Fruit fly (Drosophila melanogaster) whole organism, embryonic: ENCODE data around the gene Pex14.

Source experiments
- Asciz ChIP-seq: fragments of 200-800 bp; sonication (Bioruptor generic); optimal IDR thresholded peaks from 2 replicates; lab custom pipeline; 2017; ENCODE audit warnings: missing biosample characterization, mild to moderate bottlenecking, missing genetic modification characterization, missing genetic modification reagents
- Bdp1 ChIP-seq: fragments of 200-800 bp; sonication (Bioruptor generic); optimal IDR thresholded peaks from 3 replicates; lab custom pipeline; 2016; ENCODE audit warnings: missing biosample characterization, missing genetic modification characterization
- Bteb2 ChIP-seq: fragments of 200-800 bp; sonication (Bioruptor generic); optimal IDR thresholded peaks from 2 replicates; lab custom pipeline; 2016; ENCODE audit warnings: missing biosample characterization, missing genetic modification characterization
- CG10321 ChIP-seq: fragments of 200-800 bp; sonication (Bioruptor generic); IDR thresholded peaks from 2 replicates; pipeline ENCODE4 v1.3.6; 2022; ENCODE audit warnings: missing biosample characterization, missing genetic modification characterization
- CG10565 ChIP-seq: fragments of 200-800 bp; sonication (Bioruptor generic); optimal IDR thresholded peaks from 3 replicates; lab custom pipeline; 2016; ENCODE audit warnings: missing biosample characterization, mild to moderate bottlenecking, missing genetic modification characterization
- CG11560 ChIP-seq: fragments of 200-800 bp; sonication (Bioruptor generic); IDR thresholded peaks from 3 replicates; pipeline ENCODE4 v1.3.6; 2022; ENCODE audit warnings: missing biosample characterization, missing genetic modification characterization
- CG11696 ChIP-seq: fragments of 200-800 bp; sonication (Bioruptor generic); IDR thresholded peaks from 2 replicates; pipeline ENCODE4 v1.3.6; 2022; ENCODE audit warnings: missing biosample characterization, missing genetic modification characterization
- CG12299 ChIP-seq: fragments of 200-800 bp; sonication (Bioruptor generic); optimal IDR thresholded peaks from 2 replicates; lab custom pipeline; 2018; ENCODE audit warnings: missing biosample characterization, mild to moderate bottlenecking, missing genetic modification characterization
- CG12659 ChIP-seq: fragments of 200-800 bp; sonication (Bioruptor generic); optimal IDR thresholded peaks from 3 replicates; lab custom pipeline; 2017; ENCODE audit warnings: mild to moderate bottlenecking, missing biosample characterization, missing genetic modification reagents, missing genetic modification characterization
- CG15479 ChIP-seq: fragments of 200-800 bp; sonication (Bioruptor generic); optimal IDR thresholded peaks from 3 replicates; lab custom pipeline; 2019; ENCODE audit warnings: missing biosample characterization, mild to moderate bottlenecking, missing genetic modification characterization, moderate library complexity
- CG17359 ChIP-seq: fragments of 200-800 bp; sonication (Bioruptor generic); optimal IDR thresholded peaks from 3 replicates; lab custom pipeline; 2018; ENCODE audit warnings: missing biosample characterization, mild to moderate bottlenecking, missing genetic modification characterization, moderate library complexity
- CG2678 ChIP-seq: fragments of 200-800 bp; sonication (Bioruptor generic); optimal IDR thresholded peaks from 3 replicates; lab custom pipeline; 2019; ENCODE audit warnings: missing biosample characterization, mild to moderate bottlenecking, missing genetic modification characterization, moderate library complexity
- CG34376 ChIP-seq: fragments of 200-800 bp; sonication (Bioruptor generic); optimal IDR thresholded peaks from 2 replicates; lab custom pipeline; 2018; ENCODE audit warnings: missing biosample characterization, mild to moderate bottlenecking, missing genetic modification characterization
- CG4707 ChIP-seq: fragments of 200-800 bp; sonication (Bioruptor generic); optimal IDR thresholded peaks from 2 replicates; lab custom pipeline; 2018; ENCODE audit warnings: missing biosample characterization, mild to moderate bottlenecking, missing genetic modification characterization, moderate library complexity
- CG4820 ChIP-seq: fragments of 200-800 bp; sonication (Bioruptor generic); optimal IDR thresholded peaks from 3 replicates; lab custom pipeline; 2016; ENCODE audit warnings: missing biosample characterization, missing genetic modification characterization
- CG6654 ChIP-seq: fragments of 200-800 bp; sonication (Bioruptor generic); optimal IDR thresholded peaks from 2 replicates; lab custom pipeline; 2017; ENCODE audit warnings: missing biosample characterization, mild to moderate bottlenecking, missing genetic modification characterization
- CG7786 ChIP-seq: fragments of 200-800 bp; sonication (Bioruptor generic); optimal IDR thresholded peaks from 2 replicates; lab custom pipeline; 2016; ENCODE audit warnings: missing biosample characterization, missing genetic modification characterization
- CG7928 ChIP-seq: fragments of 200-800 bp; sonication (Bioruptor generic); optimal IDR thresholded peaks from 2 replicates; lab custom pipeline; 2017; ENCODE audit warnings: missing biosample characterization, mild to moderate bottlenecking, missing genetic modification characterization
- CG8290 ChIP-seq, 3 experiments: fragments of 200-800 bp; sonication (Bioruptor generic); optimal IDR thresholded peaks; 2 replicates each; lab custom pipeline; 2016 to 2019; ENCODE audit warnings: missing biosample characterization in 3 of 3, missing genetic modification characterization in 3 of 3, mild to moderate bottlenecking in 2 of 3, moderate library complexity in 1 of 3
- CTCF ChIP-seq: fragments of 200-800 bp; sonication (Bioruptor generic); optimal IDR thresholded peaks from 2 replicates; lab custom pipeline; 2017; ENCODE audit warnings: missing biosample characterization, mild to moderate bottlenecking, missing genetic modification characterization, moderate library complexity
- Chrac-16 ChIP-seq: fragments of 200-800 bp; sonication (Bioruptor generic); optimal IDR thresholded peaks from 3 replicates; lab custom pipeline; 2016; ENCODE audit warnings: missing biosample characterization, missing genetic modification characterization
- CrebB ChIP-seq: fragments of 200-800 bp; sonication (Bioruptor generic); optimal IDR thresholded peaks from 3 replicates; lab custom pipeline; 2018; ENCODE audit warnings: missing biosample characterization, mild to moderate bottlenecking, missing genetic modification characterization
- D ChIP-seq, 2 experiments: fragments of 200-800 bp in 1 of 2; fragments of >200 bp in 1 of 2; sonication (Bioruptor generic) in 1 of 2; optimal IDR thresholded peaks; 2 replicates in 1 of 2; 3 replicates in 1 of 2; lab custom pipeline; 2017; ENCODE audit warnings: mild to moderate bottlenecking in 1 of 2, missing biosample characterization in 1 of 2, missing genetic modification characterization in 1 of 2, missing genetic modification reagents in 1 of 2
- Deaf1 ChIP-seq: fragments of 200-800 bp; optimal IDR thresholded peaks from 3 replicates; lab custom pipeline; 2019; ENCODE audit warnings: missing biosample characterization, mild to moderate bottlenecking, missing genetic modification characterization, moderate library complexity
- Doc3 ChIP-seq: fragments of 200-800 bp; sonication (Bioruptor generic); IDR thresholded peaks from 3 replicates; pipeline ENCODE4 v1.3.6; 2022; ENCODE audit warnings: missing biosample characterization, missing genetic modification characterization; ENCODE audit not compliant: partially characterized antibody
- Eip74EF ChIP-seq, 2 experiments: fragments of 200-800 bp in 1 of 2; fragments of >200 bp in 1 of 2; sonication (Bioruptor generic) in 1 of 2; optimal IDR thresholded peaks; 2 replicates each; lab custom pipeline; 2017 to 2019; ENCODE audit warnings: missing biosample characterization in 2 of 2, missing genetic modification characterization in 2 of 2, mild to moderate bottlenecking in 1 of 2, moderate library complexity in 1 of 2
- Fer3 ChIP-seq: fragments of 200-800 bp; sonication (Bioruptor generic); optimal IDR thresholded peaks from 2 replicates; lab custom pipeline; 2018; ENCODE audit warnings: missing biosample characterization, mild to moderate bottlenecking, missing genetic modification characterization, moderate library complexity
- HLHmδ ChIP-seq: fragments of 200-800 bp; sonication (Bioruptor generic); optimal IDR thresholded peaks from 2 replicates; lab custom pipeline; 2018; ENCODE audit warnings: missing biosample characterization, mild to moderate bottlenecking, missing genetic modification characterization, moderate library complexity
- NK7.1 ChIP-seq: fragments of 200-800 bp; sonication (Bioruptor generic); optimal IDR thresholded peaks from 3 replicates; lab custom pipeline; 2016; ENCODE audit warnings: missing biosample characterization, missing genetic modification characterization
- Oaz ChIP-seq: fragments of 200-800 bp; sonication (Bioruptor generic); IDR thresholded peaks from 2 replicates; pipeline ENCODE4 v1.3.6; 2022; ENCODE audit warnings: missing biosample characterization, missing genetic modification characterization
- Tbp ChIP-seq: fragments of >200 bp; optimal IDR thresholded peaks from 2 replicates; lab custom pipeline; 2018; ENCODE audit warnings: missing biosample characterization, missing genetic modification characterization
- ac ChIP-seq: fragments of 200-800 bp; sonication (Bioruptor generic); optimal IDR thresholded peaks from 3 replicates; lab custom pipeline; 2017; ENCODE audit warnings: missing biosample characterization, mild to moderate bottlenecking, missing genetic modification characterization
- ap ChIP-seq: fragments of 200-800 bp; sonication (Bioruptor generic); IDR thresholded peaks from 2 replicates; pipeline ENCODE4 v1.3.6; 2022; ENCODE audit warnings: missing biosample characterization, missing genetic modification characterization
- az2 ChIP-seq: fragments of 200-800 bp; sonication (Bioruptor generic); optimal IDR thresholded peaks from 3 replicates; lab custom pipeline; 2016; ENCODE audit warnings: missing biosample characterization, missing genetic modification characterization
- cas ChIP-seq: fragments of 200-800 bp; sonication (Bioruptor generic); IDR thresholded peaks from 2 replicates; pipeline ENCODE4 v1.3.6; 2022; ENCODE audit warnings: missing biosample characterization, missing genetic modification characterization
- dimm ChIP-seq: fragments of 200-800 bp; sonication (Bioruptor generic); IDR thresholded peaks from 2 replicates; pipeline ENCODE4 v1.3.6; 2022; ENCODE audit warnings: missing biosample characterization, missing genetic modification characterization
- ems ChIP-seq: fragments of 200-800 bp; sonication (Bioruptor generic); optimal IDR thresholded peaks from 3 replicates; lab custom pipeline; 2016; ENCODE audit warnings: missing biosample characterization, missing genetic modification characterization
- grn ChIP-seq: fragments of 200-800 bp; sonication (Bioruptor generic); optimal IDR thresholded peaks from 3 replicates; lab custom pipeline; 2017; ENCODE audit warnings: missing biosample characterization, missing genetic modification characterization
- hb ChIP-seq: fragments of 200-800 bp; sonication (Bioruptor generic); IDR thresholded peaks from 3 replicates; pipeline ENCODE4 v1.3.6; 2022; ENCODE audit warnings: missing biosample characterization, missing genetic modification characterization; ENCODE audit not compliant: partially characterized antibody
- hkb ChIP-seq, 2 experiments: fragments of 200-800 bp in 1 of 2; fragments of >200 bp in 1 of 2; sonication (Bioruptor generic) in 1 of 2; IDR thresholded peaks in 1 of 2; optimal IDR thresholded peaks in 1 of 2; 2 replicates each; pipeline versions ENCODE4 v1.3.6 to Lab custom; 2017 to 2022; ENCODE audit warnings: missing biosample characterization in 1 of 2, missing genetic modification characterization in 1 of 2
- ind ChIP-seq: fragments of 200-800 bp; sonication (Bioruptor generic); optimal IDR thresholded peaks from 3 replicates; lab custom pipeline; 2016; ENCODE audit warnings: missing biosample characterization, missing genetic modification characterization
- lola ChIP-seq, 3 experiments: fragments of >200 bp in 2 of 3; fragments of 200-800 bp in 1 of 3; sonication (Bioruptor generic) in 1 of 3; optimal IDR thresholded peaks; 2 replicates each; lab custom pipeline; 2017 to 2019; ENCODE audit warnings: missing biosample characterization in 3 of 3, missing genetic modification characterization in 3 of 3, mild to moderate bottlenecking in 1 of 3, moderate library complexity in 1 of 3
- nerfin-2 ChIP-seq: fragments of 200-800 bp; sonication (Bioruptor generic); IDR thresholded peaks from 2 replicates; pipeline ENCODE4 v1.3.6; 2022; ENCODE audit warnings: missing biosample characterization, missing genetic modification characterization; ENCODE audit not compliant: partially characterized antibody
- nom ChIP-seq: fragments of 200-800 bp; sonication (Bioruptor generic); optimal IDR thresholded peaks from 2 replicates; lab custom pipeline; 2017; ENCODE audit warnings: missing biosample characterization, missing genetic modification characterization, mild to moderate bottlenecking, moderate library complexity, missing genetic modification reagents
- onecut ChIP-seq: fragments of 200-800 bp; sonication (Bioruptor generic); IDR thresholded peaks from 2 replicates; pipeline ENCODE4 v1.3.6; 2022; ENCODE audit warnings: missing biosample characterization, missing genetic modification characterization
- ro ChIP-seq: fragments of 200-800 bp; sonication (Bioruptor generic); IDR thresholded peaks from 2 replicates; pipeline ENCODE4 v1.3.6; 2022; ENCODE audit warnings: missing biosample characterization, missing genetic modification characterization
- sens-2 ChIP-seq: fragments of 200-800 bp; sonication (Bioruptor generic); IDR thresholded peaks from 2 replicates; pipeline ENCODE4 v1.3.6; 2022; ENCODE audit warnings: missing biosample characterization, missing genetic modification characterization

Pex14 gene

dm6 chr3L:20730323-20731238, 48.0 kb upstream of the Pex14 start, which contains the start of gene CG13252 (continued):
- peak; percentile 29 for TF ChIP-seq CG17359 (tag; lab: Kevin White, UChicago)
- TF ChIP-seq CG8290 (GFP tag; optimal IDR thresholded peaks at IDR 0.05; lab: Kevin White, UChicago): no peak
- TF ChIP-seq CG8290 (tag; optimal IDR thresholded peaks at IDR 0.05; lab: Kevin White, UChicago): peak in 1 of 2 experiments; percentile 82
- TF ChIP-seq ems: no peak
- TF ChIP-seq CG15479 (GFP tag; lab: Kevin White, UChicago): no peak
- TF ChIP-seq dimm (GFP tag; lab: Robert Waterston, UW): no peak
- no peak for TF ChIP-seq az2 (GFP tag; lab: Kevin White, UChicago)
- peak; percentile 50 for TF ChIP-seq HLHmδ
- no peak for TF ChIP-seq CG11696 (GFP tag; lab: Robert Waterston, UW)
- no peak for TF ChIP-seq CG6654
- TF ChIP-seq Chrac-16 (GFP tag; lab: Kevin White, UChicago): no peak
- no peak for TF ChIP-seq CG7928 (GFP tag; lab: Kevin White, UChicago)
- TF ChIP-seq CG2678 (tag; lab: Kevin White, UChicago): peak; percentile 57
- no peak for TF ChIP-seq CG7786 (GFP tag; lab: Kevin White, UChicago)
- TF ChIP-seq CG10321: no peak
- no peak for TF ChIP-seq CG12659 (GFP tag; lab: Kevin White, UChicago)
- no peak for TF ChIP-seq Bteb2
- peak; percentile 10 for TF ChIP-seq CrebB (tag; lab: Kevin White, UChicago)
- no peak for TF ChIP-seq CG34376
- TF ChIP-seq ac (GFP tag; lab: Kevin White, UChicago): no peak
- TF ChIP-seq CG4707: peak; percentile 40
- TF ChIP-seq NK7.1 (GFP tag; lab: Kevin White, UChicago): no peak
- TF ChIP-seq hb (GFP tag; lab: Robert Waterston, UW): no peak
- no peak for TF ChIP-seq nom (GFP tag; lab: Kevin White, UChicago)
- TF ChIP-seq CG10565: no peak
- TF ChIP-seq Doc3 (GFP tag; lab: Robert Waterston, UW): no peak
- no peak for TF ChIP-seq cas (GFP tag; lab: Robert Waterston, UW)
- no peak for TF ChIP-seq ap (GFP tag; lab: Robert Waterston, UW)
- no peak for TF ChIP-seq ind
- TF ChIP-seq ro (GFP tag; lab: Robert Waterston, UW): no peak
- TF ChIP-seq Fer3 (tag; lab: Kevin White, UChicago): peak; percentile 37
- no peak for TF ChIP-seq CG12299 (tag; lab: Kevin White, UChicago)
- TF ChIP-seq D (optimal IDR thresholded peaks at IDR 0.05; lab: Kevin White, UChicago): no peak
- TF ChIP-seq D (GFP tag; optimal IDR thresholded peaks at IDR 0.05; lab: Kevin White, UChicago): no peak
- TF ChIP-seq Oaz (GFP tag; lab: Robert Waterston, UW): no peak
- no peak for TF ChIP-seq Tbp (GFP tag; lab: Kevin White, UChicago)
- peak; percentile 27 for TF ChIP-seq Deaf1
- no peak for TF ChIP-seq CTCF
- 0 out of 2 replicates have a peak, but pooled peaks have one; percentile 31 for TF ChIP-seq sens-2 (GFP tag; lab: Robert Waterston, UW)
- TF ChIP-seq Asciz (GFP tag; lab: Kevin White, UChicago): peak; percentile 58
- TF ChIP-seq Eip74EF (GFP tag; optimal IDR thresholded peaks at IDR 0.05; lab: Kevin White, UChicago): no peak
- TF ChIP-seq grn: no peak
- no peak for TF ChIP-seq nerfin-2
- TF ChIP-seq lola (GFP tag; optimal IDR thresholded peaks at IDR 0.05; lab: Kevin White, UChicago): no peak
- TF ChIP-seq CG4820 (GFP tag; lab: Kevin White, UChicago): no peak
- TF ChIP-seq CG11560 (tag; lab: Robert Waterston, UW): no peak
- TF ChIP-seq Bdp1 (GFP tag; lab: Kevin White, UChicago): no peak
- TF ChIP-seq onecut: no peak
- TF ChIP-seq hkb (optimal IDR thresholded peaks at IDR 0.05; lab: Kevin White, UChicago): no peak
- TF ChIP-seq hkb (GFP tag; IDR thresholded peaks at IDR 0.05; lab: Robert Waterston, UW): no peak; the same call in 1 of the 2 replicates
